Fruit fly (Drosophila melanogaster) whole organism, embryonic: ENCODE results near the gene Tep2.
A peak's percentile ranks its signal among the peaks of the same experiment; 100 is the strongest.

Experiments used
- Atf6 ChIP-seq: fragments of 200-800 bp; sonication (Bioruptor generic); IDR thresholded peaks from 2 replicates; pipeline ENCODE4 v1.3.6; 2022; ENCODE audit warnings: missing biosample characterization, missing genetic modification characterization
- B-H1 ChIP-seq: fragments of 200-800 bp; sonication (Bioruptor generic); IDR thresholded peaks from 3 replicates; pipeline ENCODE4 v1.3.6; 2022; ENCODE audit warnings: missing biosample characterization, missing genetic modification characterization
- BtbVII ChIP-seq: fragments of 200-800 bp; sonication (Bioruptor generic); optimal IDR thresholded peaks from 3 replicates; lab custom pipeline; 2017; ENCODE audit warnings: missing biosample characterization, mild to moderate bottlenecking, missing genetic modification characterization
- CG10147 ChIP-seq: fragments of 200-800 bp; sonication (Bioruptor generic); optimal IDR thresholded peaks from 2 replicates; lab custom pipeline; 2019; ENCODE audit warnings: missing biosample characterization, mild to moderate bottlenecking, missing genetic modification characterization, moderate library complexity
- CG10565 ChIP-seq: fragments of 200-800 bp; sonication (Bioruptor generic); optimal IDR thresholded peaks from 3 replicates; lab custom pipeline; 2016; ENCODE audit warnings: missing biosample characterization, mild to moderate bottlenecking, missing genetic modification characterization
- CG11456 ChIP-seq: fragments of 200-800 bp; sonication (Bioruptor generic); IDR thresholded peaks from 3 replicates; pipeline ENCODE4 v1.3.6; 2022; ENCODE audit warnings: missing biosample characterization, missing genetic modification characterization
- CG11504 ChIP-seq: fragments of 200-800 bp; sonication (Bioruptor generic); optimal IDR thresholded peaks from 3 replicates; lab custom pipeline; 2019; ENCODE audit warnings: missing biosample characterization, mild to moderate bottlenecking, missing genetic modification characterization, moderate library complexity
- CG15514 ChIP-seq: fragments of 200-800 bp; sonication (Bioruptor generic); optimal IDR thresholded peaks from 3 replicates; lab custom pipeline; 2017; ENCODE audit warnings: missing biosample characterization, missing genetic modification characterization, mild to moderate bottlenecking, moderate library complexity, missing genetic modification reagents
- CG17359 ChIP-seq: fragments of 200-800 bp; sonication (Bioruptor generic); optimal IDR thresholded peaks from 3 replicates; lab custom pipeline; 2018; ENCODE audit warnings: missing biosample characterization, mild to moderate bottlenecking, missing genetic modification characterization, moderate library complexity
- CG18599 ChIP-seq: fragments of 200-800 bp; sonication (Bioruptor generic); optimal IDR thresholded peaks from 3 replicates; lab custom pipeline; 2017; ENCODE audit warnings: missing biosample characterization, missing genetic modification characterization, mild to moderate bottlenecking, moderate library complexity, missing genetic modification reagents
- CG2678 ChIP-seq: fragments of 200-800 bp; sonication (Bioruptor generic); optimal IDR thresholded peaks from 3 replicates; lab custom pipeline; 2019; ENCODE audit warnings: missing biosample characterization, mild to moderate bottlenecking, missing genetic modification characterization, moderate library complexity
- CG3281 ChIP-seq: fragments of 200-800 bp; sonication (Bioruptor generic); optimal IDR thresholded peaks from 3 replicates; lab custom pipeline; 2017; ENCODE audit warnings: missing biosample characterization, mild to moderate bottlenecking, missing genetic modification characterization
- CG3995 ChIP-seq: fragments of 200-800 bp; sonication (Bioruptor generic); optimal IDR thresholded peaks from 3 replicates; lab custom pipeline; 2016; ENCODE audit warnings: missing biosample characterization, missing genetic modification characterization
- CG7556 ChIP-seq: fragments of 200-800 bp; sonication (Bioruptor generic); optimal IDR thresholded peaks from 2 replicates; lab custom pipeline; 2017; ENCODE audit warnings: missing biosample characterization, mild to moderate bottlenecking, missing genetic modification characterization
- CG7839 ChIP-seq: fragments of 200-800 bp; sonication (Bioruptor generic); optimal IDR thresholded peaks from 3 replicates; lab custom pipeline; 2018; ENCODE audit warnings: missing biosample characterization, mild to moderate bottlenecking, missing genetic modification characterization, moderate library complexity
- CG9437 ChIP-seq: fragments of 200-800 bp; sonication (Bioruptor generic); optimal IDR thresholded peaks from 2 replicates; lab custom pipeline; 2018; ENCODE audit warnings: missing biosample characterization, mild to moderate bottlenecking, missing genetic modification characterization
- CG9727 ChIP-seq: fragments of 200-800 bp; sonication (Bioruptor generic); optimal IDR thresholded peaks from 3 replicates; lab custom pipeline; 2017; ENCODE audit warnings: missing biosample characterization, mild to moderate bottlenecking, missing genetic modification characterization
- Ets97D ChIP-seq: fragments of 200-800 bp; sonication (Bioruptor generic); optimal IDR thresholded peaks from 3 replicates; lab custom pipeline; 2016; ENCODE audit warnings: missing biosample characterization, missing genetic modification characterization
- Fer1 ChIP-seq: fragments of 200-800 bp; sonication (Bioruptor generic); optimal IDR thresholded peaks from 2 replicates; lab custom pipeline; 2017; ENCODE audit warnings: missing biosample characterization, mild to moderate bottlenecking, missing genetic modification characterization
- Hr51 ChIP-seq, 2 experiments: fragments of 200-800 bp; sonication (Bioruptor generic); optimal IDR thresholded peaks; 2 replicates in 1 of 2; 3 replicates in 1 of 2; lab custom pipeline; 2016 to 2018; ENCODE audit warnings: missing biosample characterization in 2 of 2, missing genetic modification characterization in 2 of 2, mild to moderate bottlenecking in 1 of 2, moderate library complexity in 1 of 2
- Meics ChIP-seq: fragments of 200-800 bp; sonication (Bioruptor generic); optimal IDR thresholded peaks from 2 replicates; lab custom pipeline; 2017; ENCODE audit warnings: missing biosample characterization, mild to moderate bottlenecking, missing genetic modification characterization
- Pdp1 ChIP-seq, 2 experiments: fragments of 200-800 bp; sonication (Bioruptor generic); optimal IDR thresholded peaks; 3 replicates each; lab custom pipeline; 2016; ENCODE audit warnings: missing biosample characterization in 2 of 2, missing genetic modification characterization in 2 of 2, mild to moderate bottlenecking in 1 of 2, moderate library complexity in 1 of 2
- Sox100B ChIP-seq: fragments of 200-800 bp; sonication (Bioruptor generic); optimal IDR thresholded peaks from 3 replicates; lab custom pipeline; 2018; ENCODE audit warnings: missing biosample characterization, mild to moderate bottlenecking, missing genetic modification characterization
- Sox102F ChIP-seq: fragments of 200-800 bp; sonication (Bioruptor generic); optimal IDR thresholded peaks from 2 replicates; lab custom pipeline; 2018; ENCODE audit warnings: missing biosample characterization, mild to moderate bottlenecking, missing genetic modification characterization, moderate library complexity
- Trl ChIP-seq, 3 experiments: fragments of >200 bp in 2 of 3; fragments of 200-800 bp in 1 of 3; sonication (Bioruptor generic) in 1 of 3; optimal IDR thresholded peaks; 2 replicates in 1 of 3; 3 replicates in 2 of 3; lab custom pipeline; 2016 to 2017; ENCODE audit warnings: missing biosample characterization in 1 of 3, missing genetic modification characterization in 1 of 3
- caup ChIP-seq: fragments of 200-800 bp; sonication (Bioruptor generic); optimal IDR thresholded peaks from 3 replicates; lab custom pipeline; 2017; ENCODE audit warnings: missing biosample characterization, mild to moderate bottlenecking, missing genetic modification characterization, moderate library complexity; ENCODE audit not compliant: severe bottlenecking
- crp ChIP-seq, 2 experiments: fragments of 200-800 bp; sonication (Bioruptor generic); optimal IDR thresholded peaks; 2 replicates in 1 of 2; 3 replicates in 1 of 2; lab custom pipeline; 2017; ENCODE audit warnings: missing biosample characterization in 2 of 2, missing genetic modification characterization in 2 of 2, mild to moderate bottlenecking in 1 of 2, moderate library complexity in 1 of 2
- dmrt99B ChIP-seq: fragments of 200-800 bp; sonication (Bioruptor generic); optimal IDR thresholded peaks from 2 replicates; lab custom pipeline; 2018; ENCODE audit warnings: missing biosample characterization, mild to moderate bottlenecking, missing genetic modification characterization, moderate library complexity
- exex ChIP-seq: fragments of 200-800 bp; sonication (Bioruptor generic); optimal IDR thresholded peaks from 4 replicates; lab custom pipeline; 2018; ENCODE audit warnings: missing biosample characterization, mild to moderate bottlenecking, missing genetic modification characterization, moderate library complexity
- lab ChIP-seq: fragments of 200-800 bp; sonication (Bioruptor generic); optimal IDR thresholded peaks from 3 replicates; lab custom pipeline; 2017; ENCODE audit warnings: missing biosample characterization, missing genetic modification characterization, mild to moderate bottlenecking, moderate library complexity, missing genetic modification reagents
- pfk ChIP-seq: fragments of 200-800 bp; sonication (Bioruptor generic); optimal IDR thresholded peaks from 2 replicates; lab custom pipeline; 2018; ENCODE audit warnings: missing biosample characterization, mild to moderate bottlenecking, missing genetic modification characterization, moderate library complexity
- phol ChIP-seq: fragments of 200-800 bp; sonication (Bioruptor generic); optimal IDR thresholded peaks from 3 replicates; lab custom pipeline; 2018; ENCODE audit warnings: missing biosample characterization, mild to moderate bottlenecking, missing genetic modification characterization, moderate library complexity
- row ChIP-seq: fragments of 200-800 bp; sonication (Bioruptor generic); IDR thresholded peaks from 3 replicates; pipeline ENCODE4 v1.3.6; 2022; ENCODE audit warnings: missing biosample characterization, missing genetic modification characterization
- sens ChIP-seq: fragments of 200-800 bp; sonication (Bioruptor generic); peaks from one replicate; lab custom pipeline; 2016; ENCODE audit warnings: missing biosample characterization, missing genetic modification characterization
- sima ChIP-seq: fragments of 200-800 bp; sonication (Bioruptor generic); optimal IDR thresholded peaks from 2 replicates; lab custom pipeline; 2016; ENCODE audit warnings: missing biosample characterization, missing genetic modification characterization
- tgo ChIP-seq: fragments of 200-800 bp; sonication (Bioruptor generic); IDR thresholded peaks from 3 replicates; pipeline ENCODE4 v1.3.6; 2022; ENCODE audit warnings: missing biosample characterization, missing genetic modification characterization
- twi ChIP-seq: fragments of 200-800 bp; optimal IDR thresholded peaks from 2 replicates; lab custom pipeline; 2019; ENCODE audit warnings: missing biosample characterization, mild to moderate bottlenecking, missing genetic modification characterization, moderate library complexity
- unpg ChIP-seq: fragments of 200-800 bp; sonication (Bioruptor generic); optimal IDR thresholded peaks from 3 replicates; lab custom pipeline; 2018; ENCODE audit warnings: missing biosample characterization, mild to moderate bottlenecking, missing genetic modification characterization, moderate library complexity

Gene Tep2

DNA sequence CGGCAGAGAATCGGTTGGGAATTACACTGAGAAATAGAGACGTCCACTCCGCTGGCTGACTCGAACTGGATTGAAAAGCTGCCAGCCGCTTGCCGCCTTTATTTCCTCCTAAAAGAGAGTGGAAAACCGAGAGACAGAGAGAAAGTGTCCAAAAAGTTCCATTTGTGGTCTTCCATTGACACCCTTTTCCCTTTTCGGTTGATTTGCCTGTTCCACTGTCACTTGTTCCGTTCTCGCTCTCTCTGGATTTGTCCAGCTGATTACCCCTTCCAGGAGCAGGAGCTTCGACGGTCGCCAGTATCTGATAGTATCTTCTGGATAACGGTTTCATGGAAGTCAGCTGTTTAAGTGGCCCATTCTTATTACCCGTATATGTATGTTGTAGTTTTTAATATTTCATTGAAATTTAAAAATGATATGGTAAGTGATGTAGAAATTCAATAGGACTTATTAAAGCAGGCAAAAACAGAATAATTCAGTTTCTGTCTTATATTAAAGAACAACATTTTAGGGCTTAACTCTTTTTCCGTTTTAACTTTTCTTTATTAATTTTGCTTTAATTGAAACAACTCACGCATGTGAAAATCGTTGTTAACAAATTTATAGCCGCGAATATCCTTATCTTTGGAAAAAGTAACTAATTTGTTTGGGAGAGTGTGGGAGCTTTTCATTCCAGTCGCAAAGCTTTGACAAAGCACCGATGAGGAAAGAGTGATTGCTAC is 26.2 kb downstream of the Tep2 start, which contains the start of gene Slob:
Gene Slob, minus strand, starts transcription at position 51 of the 722 bp plus-strand sequence.
- TF ChIP-seq CG3281 (GFP tag; lab: Kevin White, UChicago) = peak; percentile 39
- TF ChIP-seq Sox102F (GFP tag; lab: Kevin White, UChicago) = peak; percentile 8
- TF ChIP-seq Trl (optimal IDR thresholded peaks at IDR 0.05; lab: Kevin White, UChicago) = peak; percentile 4 to 47
- no peak for TF ChIP-seq Trl (GFP tag; optimal IDR thresholded peaks at IDR 0.05; lab: Kevin White, UChicago)
- peak; percentile 49 for TF ChIP-seq exex (tag; lab: Kevin White, UChicago)
- TF ChIP-seq CG2678 (tag; lab: Kevin White, UChicago) = peak; percentile 54
- peak; percentile 2 for TF ChIP-seq Sox100B
- TF ChIP-seq twi = no peak
- peak; percentile 29 for TF ChIP-seq lab (GFP tag; lab: Kevin White, UChicago)
- TF ChIP-seq CG17359 (tag; lab: Kevin White, UChicago) = peak; percentile 17
- peak; percentile 3 for TF ChIP-seq CG15514 (GFP tag; lab: Kevin White, UChicago)
- no peak for TF ChIP-seq CG10565 (GFP tag; lab: Kevin White, UChicago)
- peak in 1 of 2 experiments; percentile 1 for TF ChIP-seq Hr51 (GFP tag; optimal IDR thresholded peaks at IDR 0.05; lab: Kevin White, UChicago)
- TF ChIP-seq Pdp1 (GFP tag; optimal IDR thresholded peaks at IDR 0.05; lab: Kevin White, UChicago) = no peak
- no peak for TF ChIP-seq CG9437
- TF ChIP-seq sens = peak; percentile 31
- TF ChIP-seq CG10147 (GFP tag; lab: Kevin White, UChicago) = peak; percentile 44
- no peak for TF ChIP-seq B-H1 (GFP tag; lab: Robert Waterston, UW)
- TF ChIP-seq sima (GFP tag; lab: Kevin White, UChicago) = no peak
- TF ChIP-seq unpg (GFP tag; lab: Kevin White, UChicago) = no peak
- peak; percentile 6 for TF ChIP-seq BtbVII
- TF ChIP-seq CG7839 (tag; lab: Kevin White, UChicago) = peak; percentile 28
- peak; percentile 16 for TF ChIP-seq CG9727 (GFP tag; lab: Kevin White, UChicago)
- peak; percentile 19; the same call in 1 of the 2 replicates for TF ChIP-seq Atf6 (GFP tag; lab: Robert Waterston, UW)
- TF ChIP-seq CG7556 (GFP tag; lab: Kevin White, UChicago) = peak; percentile 1
- peak; percentile 87 for TF ChIP-seq pfk
- no peak for TF ChIP-seq Ets97D (GFP tag; lab: Kevin White, UChicago)
- TF ChIP-seq dmrt99B (tag; lab: Kevin White, UChicago) = peak; percentile 30
- TF ChIP-seq phol = peak; percentile 15
- peak; percentile 72 for TF ChIP-seq CG18599 (GFP tag; lab: Kevin White, UChicago)
- no peak for TF ChIP-seq CG11456
- TF ChIP-seq tgo (GFP tag; lab: Robert Waterston, UW) = no peak
- TF ChIP-seq Fer1 (GFP tag; lab: Kevin White, UChicago) = peak; percentile 20
- TF ChIP-seq CG3995 (GFP tag; lab: Kevin White, UChicago) = peak; percentile 34
- no peak for TF ChIP-seq row (GFP tag; lab: Robert Waterston, UW)
- no peak for TF ChIP-seq caup (GFP tag; lab: Kevin White, UChicago)
- TF ChIP-seq Meics (GFP tag; lab: Kevin White, UChicago) = peak; percentile 45
- TF ChIP-seq crp (GFP tag; optimal IDR thresholded peaks at IDR 0.05; lab: Kevin White, UChicago) = peak in 1 of 2 experiments; percentile 51
- TF ChIP-seq CG11504 (tag; lab: Kevin White, UChicago) = peak; percentile 47
